Worm (Caenorhabditis elegans) whole organism, late embryonic: Measurements from ENCODE around the gene lgc-5.

Source experiments
- C38D4.7 ChIP-seq: fragments of 200-800 bp; sonication (Bioruptor generic); optimal IDR thresholded peaks from 2 replicates; lab custom pipeline; 2018; ENCODE audit warnings: mild to moderate bottlenecking, missing genetic modification characterization, moderate library complexity, missing compliant biosample characterization
- K02D7.2 ChIP-seq: sonication (generic microtip); optimal IDR thresholded peaks from 2 replicates; lab custom pipeline; 2017; ENCODE audit warnings: mild to moderate bottlenecking, missing genetic modification characterization, missing compliant biosample characterization
- Y22D7AL.16 ChIP-seq: sonication (generic microtip); optimal IDR thresholded peaks from 2 replicates; lab custom pipeline; 2016; ENCODE audit warnings: missing genetic modification characterization, missing compliant biosample characterization
- ahr-1 ChIP-seq: sonication (generic microtip); optimal IDR thresholded peaks from 2 replicates; lab custom pipeline; 2016; ENCODE audit warnings: missing genetic modification characterization, missing compliant biosample characterization
- ama-1 ChIP-seq: fragments of 150-350 bp; optimal IDR thresholded peaks from 2 replicates; lab custom pipeline; 2014
- ceh-14 ChIP-seq: sonication (generic microtip); optimal IDR thresholded peaks from 2 replicates; lab custom pipeline; 2016; ENCODE audit warnings: missing genotype, missing genetic modification characterization, missing compliant biosample characterization
- ceh-18 ChIP-seq: sonication (generic microtip); optimal IDR thresholded peaks from 2 replicates; lab custom pipeline; 2016; ENCODE audit warnings: missing genetic modification characterization, missing compliant biosample characterization
- ceh-19 ChIP-seq: fragments of 200-800 bp; sonication (Bioruptor generic); optimal IDR thresholded peaks from 2 replicates; lab custom pipeline; 2018; ENCODE audit warnings: mild to moderate bottlenecking, missing genetic modification characterization, missing compliant biosample characterization
- ceh-22 ChIP-seq: sonication (generic microtip); optimal IDR thresholded peaks from 2 replicates; lab custom pipeline; 2017; ENCODE audit warnings: missing biosample characterization, missing genetic modification characterization
- ceh-24 ChIP-seq: sonication (generic microtip); optimal IDR thresholded peaks from 2 replicates; lab custom pipeline; 2016; ENCODE audit warnings: mild to moderate bottlenecking, missing genetic modification characterization, missing compliant biosample characterization
- ceh-34 ChIP-seq: sonication (generic microtip); optimal IDR thresholded peaks from 2 replicates; lab custom pipeline; 2016; ENCODE audit warnings: mild to moderate bottlenecking, missing genetic modification characterization, missing compliant biosample characterization
- ceh-45 ChIP-seq: fragments of 200-800 bp; sonication (Bioruptor generic); IDR thresholded peaks from 2 replicates; pipeline ENCODE4 v1.3.6; 2022; ENCODE audit warnings: missing genetic modification reagents, missing genetic modification characterization, missing compliant biosample characterization
- ceh-48 ChIP-seq: sonication (generic microtip); optimal IDR thresholded peaks from 2 replicates; lab custom pipeline; 2016; ENCODE audit warnings: missing genetic modification characterization, inconsistent platforms, missing compliant biosample characterization
- ceh-9 ChIP-seq: sonication (generic microtip); optimal IDR thresholded peaks from 2 replicates; lab custom pipeline; 2016; ENCODE audit warnings: mild to moderate bottlenecking, missing genetic modification characterization, inconsistent platforms, missing compliant biosample characterization
- dmd-4 ChIP-seq: sonication (generic microtip); optimal IDR thresholded peaks from 2 replicates; lab custom pipeline; 2016; ENCODE audit warnings: borderline replicate concordance, missing genetic modification characterization, missing compliant biosample characterization
- elt-4 ChIP-seq: sonication (generic microtip); optimal IDR thresholded peaks from 2 replicates; lab custom pipeline; 2016; ENCODE audit warnings: missing genetic modification characterization, missing compliant biosample characterization
- ets-4 ChIP-seq: sonication (generic microtip); optimal IDR thresholded peaks from 2 replicates; lab custom pipeline; 2016; ENCODE audit warnings: missing genetic modification characterization, missing compliant biosample characterization
- eyg-1 ChIP-seq: sonication (generic microtip); optimal IDR thresholded peaks from 2 replicates; lab custom pipeline; 2016; ENCODE audit warnings: missing genotype, missing genetic modification characterization, missing compliant biosample characterization
- fax-1 ChIP-seq: sonication (generic microtip); optimal IDR thresholded peaks from 2 replicates; lab custom pipeline; 2016; ENCODE audit warnings: missing genotype, missing genetic modification characterization, missing compliant biosample characterization
- fkh-10 ChIP-seq: fragments of 150-350 bp; optimal IDR thresholded peaks from 2 replicates; lab custom pipeline; 2014; ENCODE audit warnings: missing biosample characterization, missing genetic modification reagents, missing genetic modification characterization
- fkh-6 ChIP-seq: sonication (generic microtip); optimal IDR thresholded peaks from 2 replicates; lab custom pipeline; 2016; ENCODE audit warnings: missing genetic modification characterization, missing compliant biosample characterization
- gmeb-2 ChIP-seq: sonication (generic microtip); optimal IDR thresholded peaks from 2 replicates; lab custom pipeline; 2016; ENCODE audit warnings: missing genetic modification characterization, inconsistent platforms, missing compliant biosample characterization
- hlh-13 ChIP-seq: fragments of 200-800 bp; sonication (Bioruptor generic); optimal IDR thresholded peaks from 2 replicates; lab custom pipeline; 2018; ENCODE audit warnings: mild to moderate bottlenecking, missing genetic modification characterization, missing compliant biosample characterization
- hlh-15 ChIP-seq: sonication (generic microtip); optimal IDR thresholded peaks from 2 replicates; lab custom pipeline; 2016; ENCODE audit warnings: missing genetic modification characterization, missing compliant biosample characterization
- hlh-6 ChIP-seq: sonication (generic microtip); optimal IDR thresholded peaks from 2 replicates; lab custom pipeline; 2016; ENCODE audit warnings: missing genotype, missing genetic modification characterization, missing compliant biosample characterization
- hlh-8 ChIP-seq: sonication (generic microtip); optimal IDR thresholded peaks from 2 replicates; lab custom pipeline; 2016; ENCODE audit warnings: missing genotype, missing genetic modification characterization, missing compliant biosample characterization
- lim-6 ChIP-seq: sonication (generic microtip); optimal IDR thresholded peaks from 2 replicates; lab custom pipeline; 2016; ENCODE audit warnings: missing genetic modification characterization, missing compliant biosample characterization
- lin-11 ChIP-seq: fragments of 200-800 bp; sonication (Bioruptor generic); optimal IDR thresholded peaks from 2 replicates; lab custom pipeline; 2018; ENCODE audit warnings: mild to moderate bottlenecking, missing genetic modification characterization, missing compliant biosample characterization
- madf-2 ChIP-seq: sonication (generic microtip); optimal IDR thresholded peaks from 2 replicates; lab custom pipeline; 2017; ENCODE audit warnings: missing genetic modification characterization, missing compliant biosample characterization
- mec-3 ChIP-seq: sonication (generic microtip); optimal IDR thresholded peaks from 2 replicates; lab custom pipeline; 2016; ENCODE audit warnings: borderline replicate concordance, missing genetic modification characterization, missing compliant biosample characterization
- nhr-11 ChIP-seq: fragments of 150-350 bp; optimal IDR thresholded peaks from 2 replicates; lab custom pipeline; 2014; ENCODE audit warnings: missing biosample characterization, missing genetic modification characterization
- nhr-232 ChIP-seq: sonication (generic microtip); optimal IDR thresholded peaks from 2 replicates; lab custom pipeline; 2016; ENCODE audit warnings: missing genetic modification characterization, missing compliant biosample characterization
- odd-2 ChIP-seq: sonication (generic microtip); optimal IDR thresholded peaks from 2 replicates; lab custom pipeline; 2017; ENCODE audit warnings: antibody characterized with exemption, mild to moderate bottlenecking, missing genetic modification characterization, missing compliant biosample characterization
- pag-3 ChIP-seq: sonication (generic microtip); optimal IDR thresholded peaks from 2 replicates; lab custom pipeline; 2016; ENCODE audit warnings: missing compliant biosample characterization, missing genetic modification characterization, borderline replicate concordance
- pat-9 ChIP-seq: fragments of 200-800 bp; sonication (Bioruptor generic); optimal IDR thresholded peaks from 2 replicates; lab custom pipeline; 2018; ENCODE audit warnings: mild to moderate bottlenecking, missing genetic modification characterization, moderate library complexity, missing compliant biosample characterization
- pha-2 ChIP-seq: sonication (generic microtip); optimal IDR thresholded peaks from 2 replicates; lab custom pipeline; 2017; ENCODE audit warnings: mild to moderate bottlenecking, missing genetic modification characterization, missing compliant biosample characterization
- pha-4 ChIP-seq: fragments of 150-350 bp; optimal IDR thresholded peaks from 2 replicates; lab custom pipeline; 2018; ENCODE audit warnings: missing biosample characterization, missing genetic modification reagents, missing genetic modification characterization
- pqm-1 ChIP-seq: sonication (generic microtip); optimal IDR thresholded peaks from 2 replicates; lab custom pipeline; 2016; ENCODE audit warnings: missing genetic modification characterization, missing compliant biosample characterization
- pros-1 ChIP-seq: fragments of 150-350 bp; optimal IDR thresholded peaks from 2 replicates; lab custom pipeline; 2014; ENCODE audit warnings: missing biosample characterization, missing genetic modification reagents, missing genetic modification characterization
- sdc-2 ChIP-seq: sonication (generic microtip); optimal IDR thresholded peaks from 2 replicates; lab custom pipeline; 2016; ENCODE audit warnings: missing genotype, missing genetic modification characterization, missing compliant biosample characterization
- sox-2 ChIP-seq: fragments of 200-800 bp; sonication (Bioruptor generic); IDR thresholded peaks from 2 replicates; pipeline ENCODE4 v1.3.6; 2022; ENCODE audit warnings: missing genetic modification reagents, missing genetic modification characterization, missing compliant biosample characterization
- sox-4 ChIP-seq: sonication (generic microtip); optimal IDR thresholded peaks from 2 replicates; lab custom pipeline; 2017; ENCODE audit warnings: mild to moderate bottlenecking, missing genetic modification characterization, inconsistent platforms, missing compliant biosample characterization
- syd-9 ChIP-seq: sonication (generic microtip); optimal IDR thresholded peaks from 2 replicates; lab custom pipeline; 2016; ENCODE audit warnings: mild to moderate bottlenecking, missing genetic modification characterization, moderate library complexity, missing compliant biosample characterization
- tbx-2 ChIP-seq: sonication (generic microtip); optimal IDR thresholded peaks from 2 replicates; lab custom pipeline; 2016; ENCODE audit warnings: missing genetic modification characterization, missing compliant biosample characterization
- tbx-7 ChIP-seq: sonication (generic microtip); optimal IDR thresholded peaks from 2 replicates; lab custom pipeline; 2016; ENCODE audit warnings: missing genotype, missing genetic modification characterization, missing compliant biosample characterization
- unc-86 ChIP-seq: sonication (generic microtip); optimal IDR thresholded peaks from 2 replicates; lab custom pipeline; 2016; ENCODE audit warnings: missing genetic modification characterization, missing compliant biosample characterization

The lgc-5 gene

DNA sequence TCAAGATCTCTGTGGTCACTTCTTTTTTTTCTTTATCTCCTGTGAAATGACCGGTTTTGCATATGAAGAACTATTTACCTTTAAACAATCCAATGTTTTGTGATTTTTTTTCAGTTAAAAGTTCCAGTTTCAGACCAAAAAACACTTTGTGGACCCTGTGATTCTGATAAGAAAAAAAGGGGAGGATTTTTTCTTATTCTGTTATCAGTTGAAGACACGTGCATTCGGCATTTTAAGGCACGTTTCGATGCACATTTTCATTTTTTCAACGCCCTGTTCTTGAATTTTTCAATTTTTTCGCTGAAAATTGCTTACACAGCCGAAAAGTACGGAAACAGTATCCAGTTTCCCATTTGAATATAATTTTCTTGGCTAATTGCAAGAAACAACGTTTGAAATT is 23.8 kb downstream of the lgc-5 start, which contains the start of gene aagr-1:
TSS of gene aagr-1 (plus strand) at position 227 of the 400 bp plus-strand sequence.
- TF ChIP-seq hlh-8 (tag; lab: Kevin White, UChicago) (no peak), ceh-14 (tag; lab: Kevin White, UChicago) (no peak), ceh-9 (tag; lab: Kevin White, UChicago) (no peak), ceh-19 (GFP tag; lab: Kevin White, UChicago) (no peak), pros-1 (tag; lab: Kevin White, UChicago) (no peak), Y22D7AL.16 (tag; lab: Kevin White, UChicago) (no peak), ceh-18 (tag; lab: Kevin White, UChicago) (no peak), lin-11 (no peak), ceh-22 (tag; lab: Kevin White, UChicago) (no peak), sdc-2 (tag; lab: Kevin White, UChicago) (no peak), tbx-7 (no peak), tbx-2 (no peak), nhr-232 (tag; lab: Kevin White, UChicago) (no peak), fkh-10 (GFP tag; lab: Kevin White, UChicago) (no peak), ama-1 (no peak), C38D4.7 (GFP tag; lab: Kevin White, UChicago) (no peak), nhr-11 (no peak)
- TF ChIP-seq, all 69 proteins: peak for 0

DNA sequence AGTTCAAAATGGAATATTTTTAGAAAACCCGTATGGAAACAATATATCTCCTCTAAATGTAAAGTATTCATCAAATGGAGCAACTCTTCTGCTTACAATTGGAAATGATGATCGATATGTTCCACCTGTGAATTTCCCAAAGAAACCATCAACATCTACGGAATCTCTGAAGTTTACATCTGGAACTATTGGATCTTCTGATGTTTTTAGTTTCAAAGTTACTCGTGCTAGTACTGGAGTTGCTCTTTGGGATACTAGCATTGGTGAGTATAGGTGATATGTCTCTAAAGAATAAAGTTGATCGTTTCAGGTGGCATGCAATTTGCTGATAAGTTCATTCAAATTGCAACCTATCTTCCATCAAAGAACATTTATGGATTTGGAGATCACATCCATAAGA is 25.4 kb downstream of the lgc-5 start:
- no peak for TF ChIP-seq ahr-1 (tag; lab: Kevin White, UChicago)
- no peak for TF ChIP-seq pag-3 (tag; lab: Kevin White, UChicago)
- TF ChIP-seq ceh-19 (GFP tag; lab: Kevin White, UChicago): no peak
- TF ChIP-seq pha-4 (tag; lab: Kevin White, UChicago): no peak
- no peak for TF ChIP-seq fax-1 (tag; lab: Kevin White, UChicago)
- TF ChIP-seq ama-1: no peak
- no peak for TF ChIP-seq mec-3 (tag; lab: Kevin White, UChicago)
- no peak for TF ChIP-seq C38D4.7 (GFP tag; lab: Kevin White, UChicago)
- TF ChIP-seq dmd-4 (tag; lab: Kevin White, UChicago): no peak
- no peak for TF ChIP-seq fkh-10 (GFP tag; lab: Kevin White, UChicago)
- no peak for TF ChIP-seq unc-86 (tag; lab: Kevin White, UChicago)
- no peak for TF ChIP-seq pqm-1 (tag; lab: Kevin White, UChicago)
- no peak for TF ChIP-seq hlh-15
- no peak for TF ChIP-seq gmeb-2 (tag; lab: Kevin White, UChicago)
- TF ChIP-seq sox-2 (GFP tag; lab: Robert Waterston, UW): no peak
- TF ChIP-seq hlh-6 (tag; lab: Kevin White, UChicago): no peak
- no peak for TF ChIP-seq ceh-48 (tag; lab: Kevin White, UChicago)
- no peak for TF ChIP-seq tbx-7

DNA sequence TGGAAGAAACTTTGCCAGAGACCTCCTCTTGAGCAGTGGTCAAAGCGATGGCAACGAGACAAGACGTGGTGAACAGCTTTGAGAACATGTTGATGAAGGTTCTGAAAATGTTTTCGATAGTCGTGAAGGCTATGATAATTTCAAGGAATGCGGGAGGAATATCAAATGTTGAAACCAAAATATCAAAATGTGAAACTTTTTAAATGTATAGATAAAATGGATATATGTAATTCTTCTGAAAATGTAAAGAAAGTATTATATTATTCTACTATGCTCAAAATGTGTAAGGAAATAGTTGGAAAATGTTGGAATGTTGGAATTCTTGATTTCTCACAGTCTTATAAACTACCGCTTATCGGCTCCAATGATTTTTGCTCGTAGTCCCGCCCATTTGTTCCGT is 26.6 kb downstream of the lgc-5 start, which contains the start of gene D2096.6:
TSS of gene D2096.6 (minus strand) at position 101 of the 400 bp plus-strand sequence.
- TF ChIP-seq pros-1 (tag; lab: Kevin White, UChicago) (no peak), C38D4.7 (GFP tag; lab: Kevin White, UChicago) (no peak), pha-2 (tag; lab: Kevin White, UChicago) (no peak), Y22D7AL.16 (tag; lab: Kevin White, UChicago) (no peak), ets-4 (tag; lab: Kevin White, UChicago) (no peak), ceh-48 (tag; lab: Kevin White, UChicago) (no peak), ceh-45 (no peak), gmeb-2 (tag; lab: Kevin White, UChicago) (no peak), pat-9 (tag; lab: Kevin White, UChicago) (no peak), K02D7.2 (tag; lab: Kevin White, UChicago) (no peak)

DNA sequence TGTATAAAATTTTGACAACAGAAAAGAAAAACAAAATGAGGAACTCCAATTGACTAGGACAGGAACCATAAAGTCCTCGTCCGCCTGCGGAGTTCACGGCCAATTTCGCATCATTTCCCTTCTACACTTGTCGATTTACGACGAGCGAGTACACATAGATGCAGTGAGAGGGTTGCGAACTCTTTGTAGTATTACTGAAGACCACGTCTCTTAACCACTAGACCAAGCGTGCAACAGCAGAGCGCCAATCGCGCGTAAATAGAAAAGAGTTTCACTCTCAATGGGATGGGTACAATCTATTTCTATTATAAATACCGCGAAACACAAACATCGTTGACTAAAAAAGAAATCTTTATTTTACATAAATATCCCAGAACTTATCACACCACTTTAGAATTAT is 32.9 kb downstream of the lgc-5 start:
- no peak for TF ChIP-seq lim-6 (tag; lab: Kevin White, UChicago)
- TF ChIP-seq ceh-22 (tag; lab: Kevin White, UChicago): no peak
- peak; percentile 83 for TF ChIP-seq hlh-13 (GFP tag; lab: Kevin White, UChicago)
- no peak for TF ChIP-seq ceh-24 (tag; lab: Kevin White, UChicago)
- no peak for TF ChIP-seq ama-1
- TF ChIP-seq fkh-10 (GFP tag; lab: Kevin White, UChicago): peak; percentile 73
- TF ChIP-seq ceh-34: peak; percentile 87
- TF ChIP-seq eyg-1 (tag; lab: Kevin White, UChicago): peak; percentile 77
- TF ChIP-seq elt-4 (tag; lab: Kevin White, UChicago): no peak
- TF ChIP-seq dmd-4 (tag; lab: Kevin White, UChicago): peak; percentile 31
- peak; percentile 66 for TF ChIP-seq fax-1 (tag; lab: Kevin White, UChicago)
- peak; percentile 79 for TF ChIP-seq odd-2
- TF ChIP-seq sox-4: peak; percentile 78
- peak; percentile 49 for TF ChIP-seq pros-1 (tag; lab: Kevin White, UChicago)
- no peak for TF ChIP-seq pha-4 (tag; lab: Kevin White, UChicago)
- peak; percentile 80 for TF ChIP-seq fkh-6 (tag; lab: Kevin White, UChicago)
- peak; percentile 62 for TF ChIP-seq ceh-14 (tag; lab: Kevin White, UChicago)
- TF ChIP-seq madf-2 (tag; lab: Kevin White, UChicago): peak; percentile 86
- TF ChIP-seq syd-9 (tag; lab: Kevin White, UChicago): peak; percentile 89
